Fruit fly (Drosophila melanogaster): ENCODE results near the gene CG11333.

Gene CG11333

dm6 chr3R:31424427-31424826 lies 38.7 kb upstream of the CG11333 start (continued):
- no peak for TF ChIP-seq tx (GFP tag; optimal IDR thresholded peaks at IDR 0.05)
- TF ChIP-seq jumu (GFP tag; optimal IDR thresholded peaks at IDR 0.05): no peak
- no peak for TF ChIP-seq CG7271 (tag; optimal IDR thresholded peaks at IDR 0.05)
- TF ChIP-seq CG10321 (GFP tag; IDR thresholded peaks at IDR 0.05): no peak
- no peak for TF ChIP-seq Ets97D (GFP tag; optimal IDR thresholded peaks at IDR 0.05)
- no peak for TF ChIP-seq gem (tag; optimal IDR thresholded peaks at IDR 0.05)
- no peak for TF ChIP-seq zen2 (GFP tag; IDR thresholded peaks at IDR 0.05; ENCODE audit: partially characterized antibody)
- peak; percentile 39 for TF ChIP-seq CG9932 (GFP tag; IDR thresholded peaks at IDR 0.05)
- no peak for TF ChIP-seq CG12744 (GFP tag; optimal IDR thresholded peaks at IDR 0.05)
- TF ChIP-seq CG12104 (GFP tag; optimal IDR thresholded peaks at IDR 0.05): no peak
- TF ChIP-seq nerfin-1 (tag; optimal IDR thresholded peaks at IDR 0.05): no peak
- no peak for TF ChIP-seq CG10462 (GFP tag; optimal IDR thresholded peaks at IDR 0.05)
- TF ChIP-seq Six4 (GFP tag; optimal IDR thresholded peaks at IDR 0.05): no peak
- no peak for TF ChIP-seq Opbp (GFP tag; IDR thresholded peaks at IDR 0.05; ENCODE audit: partially characterized antibody)
- TF ChIP-seq Doc3 (GFP tag; IDR thresholded peaks at IDR 0.05; ENCODE audit: partially characterized antibody): no peak
- no peak for TF ChIP-seq CG13624 (GFP tag; optimal IDR thresholded peaks at IDR 0.05)
- no peak for TF ChIP-seq emc (GFP tag; optimal IDR thresholded peaks at IDR 0.05)
- peak; percentile 45 for TF ChIP-seq caup (GFP tag; optimal IDR thresholded peaks at IDR 0.05; ENCODE audit: severe bottlenecking)
- TF ChIP-seq kah (GFP tag; optimal IDR thresholded peaks at IDR 0.05): no peak
- no peak for TF ChIP-seq pita (GFP tag; optimal IDR thresholded peaks at IDR 0.05)
- TF ChIP-seq CG8478 (optimal IDR thresholded peaks at IDR 0.05): no peak
- TF ChIP-seq chif (GFP tag; optimal IDR thresholded peaks at IDR 0.05): no peak
- TF ChIP-seq Mad (GFP tag; optimal IDR thresholded peaks at IDR 0.05): no peak
- TF ChIP-seq CG10654 (GFP tag; optimal IDR thresholded peaks at IDR 0.05): no peak
- TF ChIP-seq D19A (tag; optimal IDR thresholded peaks at IDR 0.05): peak; percentile 59
- peak; percentile 12 for TF ChIP-seq Oli (tag; optimal IDR thresholded peaks at IDR 0.05)
- no peak for TF ChIP-seq shn (GFP tag; optimal IDR thresholded peaks at IDR 0.05)
- TF ChIP-seq H15 (GFP tag; IDR thresholded peaks at IDR 0.05): no peak
- TF ChIP-seq croc (GFP tag; conservative IDR thresholded peaks at IDR 0.05): no peak
- TF ChIP-seq Optix (GFP tag; IDR thresholded peaks at IDR 0.05): 0 out of 3 replicates have a peak, but pooled peaks have one; percentile 18
- no peak for TF ChIP-seq CG7928 (GFP tag; optimal IDR thresholded peaks at IDR 0.05)
- TF ChIP-seq CG4854 (GFP tag; optimal IDR thresholded peaks at IDR 0.05): no peak
- no peak for TF ChIP-seq CG8089 (GFP tag; optimal IDR thresholded peaks at IDR 0.05)
- TF ChIP-seq dpn (GFP tag; optimal IDR thresholded peaks at IDR 0.05): peak in 1 of 2 experiments; percentile 13
- TF ChIP-seq ftz-f1 (GFP tag; optimal IDR thresholded peaks at IDR 0.05): no peak
- no peak for TF ChIP-seq CG11093 (GFP tag; IDR thresholded peaks at IDR 0.05)
- TF ChIP-seq vnd (GFP tag; IDR thresholded peaks at IDR 0.05; ENCODE audit: partially characterized antibody): no peak
- no peak for TF ChIP-seq amos (GFP tag; IDR thresholded peaks at IDR 0.05; ENCODE audit: partially characterized antibody)
- no peak for TF ChIP-seq h (optimal IDR thresholded peaks at IDR 0.05)
- TF ChIP-seq sug (tag; optimal IDR thresholded peaks at IDR 0.05): no peak
- TF ChIP-seq CG17829 (tag; optimal IDR thresholded peaks at IDR 0.05): no peak
- TF ChIP-seq btn (GFP tag; optimal IDR thresholded peaks at IDR 0.05): no peak
- no peak for TF ChIP-seq gcm2 (GFP tag; optimal IDR thresholded peaks at IDR 0.05)
- TF ChIP-seq dmrt11E (tag; optimal IDR thresholded peaks at IDR 0.05): no peak
- TF ChIP-seq pum (GFP tag; optimal IDR thresholded peaks at IDR 0.05): no peak
- TF ChIP-seq CG30020 (tag; optimal IDR thresholded peaks at IDR 0.05): no peak
- no peak for TF ChIP-seq CG10959 (GFP tag; IDR thresholded peaks at IDR 0.05)
- TF ChIP-seq unpg (GFP tag; optimal IDR thresholded peaks at IDR 0.05): no peak
- peak; percentile 40; the same call in 1 of the 2 replicates for TF ChIP-seq CG17328 (GFP tag; IDR thresholded peaks at IDR 0.05)
- TF ChIP-seq Doc2 (GFP tag; IDR thresholded peaks at IDR 0.05): no peak
- TF ChIP-seq MTF-1 (GFP tag; optimal IDR thresholded peaks at IDR 0.05; ENCODE audit: borderline replicate concordance): no peak
- no peak for TF ChIP-seq ATbp (GFP tag; optimal IDR thresholded peaks at IDR 0.05)
- TF ChIP-seq ham (GFP tag; IDR thresholded peaks at IDR 0.05): no peak
